Fruit fly (Drosophila melanogaster) Kc167 (cell line): ENCODE measurements around the gene XRCC1.

ENCODE experiments used
- h ChIP-seq: fragments of >200 bp; optimal IDR thresholded peaks from 3 replicates; lab custom pipeline; 2018; ENCODE audit warnings: missing external identifiers
- insv ChIP-seq: fragments of >200 bp; optimal IDR thresholded peaks from 3 replicates; lab custom pipeline; 2018; ENCODE audit warnings: missing external identifiers
- psq ChIP-seq: fragments of >200 bp; optimal IDR thresholded peaks from 2 replicates; lab custom pipeline; 2017; ENCODE audit warnings: missing external identifiers

dm6 chrX:5357035-5357434 is 27.4 kb downstream of the XRCC1 start:
- TF ChIP-seq insv (lab: Kevin White, UChicago) (no peak), h (lab: Kevin White, UChicago) (no peak), psq (lab: Kevin White, UChicago) (no peak)
